Fruit fly (Drosophila melanogaster): ENCODE data around the gene Akap200.

Gene Akap200

dm6 chr2L:8381508-8382036 is 33.9 kb upstream of the Akap200 start, which contains the start of gene AlaRS (continued):
- TF ChIP-seq inv (GFP tag; IDR thresholded peaks at IDR 0.05; ENCODE audit: partially characterized antibody), result peak; percentile 46
- no peak for TF ChIP-seq hth (optimal IDR thresholded peaks at IDR 0.05)
- peak; percentile 49 for TF ChIP-seq CG3281 (GFP tag; optimal IDR thresholded peaks at IDR 0.05)
- peak; percentile 7 for TF ChIP-seq CG18764 (GFP tag; optimal IDR thresholded peaks at IDR 0.05)
- 0 out of 2 replicates have a peak, but pooled peaks have one; percentile 21 for TF ChIP-seq stc (GFP tag; IDR thresholded peaks at IDR 0.05)
- peak; percentile 15 for TF ChIP-seq HHEX (GFP tag; optimal IDR thresholded peaks at IDR 0.05)
- TF ChIP-seq Lim3 (GFP tag; IDR thresholded peaks at IDR 0.05), result no peak
- peak; percentile 16 for TF ChIP-seq Asciz (GFP tag; optimal IDR thresholded peaks at IDR 0.05)
- TF ChIP-seq Dref (GFP tag; IDR thresholded peaks at IDR 0.05), result peak; percentile 68
- peak; percentile 3 for TF ChIP-seq CG6813 (GFP tag; optimal IDR thresholded peaks at IDR 0.05)
- TF ChIP-seq jumu (GFP tag; optimal IDR thresholded peaks at IDR 0.05), result no peak
- TF ChIP-seq CG1024 (GFP tag; IDR thresholded peaks at IDR 0.05), result no peak
- peak; percentile 54 for TF ChIP-seq Blimp-1 (GFP tag; optimal IDR thresholded peaks at IDR 0.05)
- TF ChIP-seq CG6175 (GFP tag; IDR thresholded peaks at IDR 0.05), result no peak
- peak; percentile 65 for TF ChIP-seq CG14710 (tag; optimal IDR thresholded peaks at IDR 0.05)
- peak; percentile 70 for TF ChIP-seq lbe (GFP tag; optimal IDR thresholded peaks at IDR 0.05)
- TF ChIP-seq CG32767 (GFP tag; IDR thresholded peaks at IDR 0.05), result no peak
- no peak for TF ChIP-seq Drgx (GFP tag; IDR thresholded peaks at IDR 0.05)
- TF ChIP-seq chinmo (GFP tag; IDR thresholded peaks at IDR 0.05; ENCODE audit: partially characterized antibody), result peak; percentile 83; the same call in 2 of the 4 replicates
- TF ChIP-seq zfh1 (GFP tag; IDR thresholded peaks at IDR 0.05), result peak; percentile 16; the same call in 1 of the 3 replicates
- peak; percentile 83 for TF ChIP-seq CG13287 (GFP tag; IDR thresholded peaks at IDR 0.05; ENCODE audit: partially characterized antibody)
- TF ChIP-seq CkIIα-i1 (GFP tag; IDR thresholded peaks at IDR 0.05), result no peak
- no peak for TF ChIP-seq CG5180 (GFP tag; optimal IDR thresholded peaks at IDR 0.05)
- TF ChIP-seq CG34376 (GFP tag; optimal IDR thresholded peaks at IDR 0.05), result peak; percentile 41
- no peak for TF ChIP-seq fd3F (GFP tag; optimal IDR thresholded peaks at IDR 0.05)
- peak; percentile 6 for TF ChIP-seq CG10654 (GFP tag; optimal IDR thresholded peaks at IDR 0.05)
- no peak for TF ChIP-seq Atf6 (GFP tag; IDR thresholded peaks at IDR 0.05)
- peak; percentile 59; the same call in 1 of the 3 replicates for TF ChIP-seq zen2 (GFP tag; IDR thresholded peaks at IDR 0.05; ENCODE audit: partially characterized antibody)
- peak; percentile 5 for TF ChIP-seq exex (tag; optimal IDR thresholded peaks at IDR 0.05)
- peak; percentile 27 for TF ChIP-seq lab (GFP tag; optimal IDR thresholded peaks at IDR 0.05)
- peak; percentile 58 for TF ChIP-seq kni (GFP tag; optimal IDR thresholded peaks at IDR 0.05)
- no peak for TF ChIP-seq HmgD (GFP tag; optimal IDR thresholded peaks at IDR 0.05)
- TF ChIP-seq gem (tag; optimal IDR thresholded peaks at IDR 0.05), result peak; percentile 70
- TF ChIP-seq CG32772 (GFP tag; IDR thresholded peaks at IDR 0.05), result no peak
- TF ChIP-seq CG11093 (GFP tag; IDR thresholded peaks at IDR 0.05), result no peak
- TF ChIP-seq ac (GFP tag; optimal IDR thresholded peaks at IDR 0.05), result no peak
- TF ChIP-seq bbx (GFP tag; IDR thresholded peaks at IDR 0.05; ENCODE audit: partially characterized antibody), result peak; percentile 57; the same call in 1 of the 2 replicates
- no peak for TF ChIP-seq CG7271 (tag; optimal IDR thresholded peaks at IDR 0.05)
- TF ChIP-seq CG7928 (GFP tag; optimal IDR thresholded peaks at IDR 0.05), result no peak
- TF ChIP-seq knrl (GFP tag; IDR thresholded peaks at IDR 0.05; ENCODE audit: partially characterized antibody), result peak; percentile 59; the same call in 2 of the 3 replicates
- no peak for TF ChIP-seq CG12744 (GFP tag; optimal IDR thresholded peaks at IDR 0.05)
- no peak for TF ChIP-seq pfk (GFP tag; optimal IDR thresholded peaks at IDR 0.05)
- TF ChIP-seq dpn (GFP tag; optimal IDR thresholded peaks at IDR 0.05), result peak; percentile 8 to 26
- no peak for TF ChIP-seq NC2β (GFP tag; optimal IDR thresholded peaks at IDR 0.05)
- TF ChIP-seq CG18262 (tag; optimal IDR thresholded peaks at IDR 0.05), result peak; percentile 53
- no peak for TF ChIP-seq Stat92E (GFP tag; optimal IDR thresholded peaks at IDR 0.05)
- TF ChIP-seq TFAM (GFP tag; optimal IDR thresholded peaks at IDR 0.05), result no peak
- TF ChIP-seq CG4360 (GFP tag; IDR thresholded peaks at IDR 0.05), result no peak
- peak; percentile 57 for TF ChIP-seq CG12659 (GFP tag; optimal IDR thresholded peaks at IDR 0.05)

Measured in whole organism, embryonic.